Fruit fly (Drosophila melanogaster): Measurements from ENCODE around the gene CG5815.

CG5815 gene

DNA sequence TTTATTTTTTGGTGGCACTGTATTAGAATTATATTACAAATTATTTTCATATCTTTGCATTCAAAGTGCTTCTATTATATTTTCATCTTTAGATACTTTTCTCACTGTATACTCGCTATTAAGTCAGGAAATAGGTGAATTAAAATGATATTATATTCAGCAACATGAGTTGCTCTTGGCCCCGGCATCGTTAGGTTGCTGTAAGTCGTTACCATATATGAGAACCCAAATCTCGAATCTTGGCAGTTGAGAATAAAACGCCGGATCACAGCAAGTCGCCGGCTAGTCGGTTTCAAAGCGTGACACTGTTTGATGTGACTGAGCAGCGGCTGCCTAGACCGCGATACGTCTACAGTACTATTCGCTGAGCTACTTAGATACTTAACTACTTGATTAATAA lies 18.1 kb upstream of the CG5815 start, which contains the start of gene CG14259:
Gene CG14259, plus strand, starts transcription at position 301 of the 400 bp plus-strand sequence.
- TF ChIP-seq CTCF (optimal IDR thresholded peaks at IDR 0.05) (no peak), CG8478 (optimal IDR thresholded peaks at IDR 0.05) (no peak)

dm6 chr3R:27098638-27099037 lies 13.7 kb upstream of the CG5815 start:
- TF ChIP-seq CTCF (optimal IDR thresholded peaks at IDR 0.05) = peak; percentile 79 to 86
- TF ChIP-seq CG8478 (optimal IDR thresholded peaks at IDR 0.05) = no peak

DNA sequence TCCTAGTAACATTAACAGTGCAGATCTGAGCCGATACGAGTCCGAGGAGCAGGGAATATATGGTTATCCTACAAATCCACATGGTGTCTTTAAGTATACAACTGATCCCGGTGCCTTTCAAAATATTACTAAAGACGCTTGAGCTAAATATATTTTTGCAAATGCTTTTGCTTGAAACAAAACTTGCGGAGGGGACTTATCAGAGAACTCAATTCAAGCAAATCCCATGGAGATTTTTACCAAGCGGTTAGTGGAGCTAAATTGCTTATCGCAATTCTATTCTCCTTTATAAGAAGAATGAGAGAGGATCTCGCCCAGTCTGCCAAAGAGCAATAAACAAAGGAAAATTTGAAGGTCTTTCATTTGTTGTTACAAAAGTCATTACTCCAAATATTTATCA lies 12.8 kb upstream of the CG5815 start, which contains the start of gene eater:
Gene eater, minus strand, starts transcription at position 101 of the 400 bp plus-strand sequence.
- TF ChIP-seq CTCF (optimal IDR thresholded peaks at IDR 0.05) = no peak

DNA sequence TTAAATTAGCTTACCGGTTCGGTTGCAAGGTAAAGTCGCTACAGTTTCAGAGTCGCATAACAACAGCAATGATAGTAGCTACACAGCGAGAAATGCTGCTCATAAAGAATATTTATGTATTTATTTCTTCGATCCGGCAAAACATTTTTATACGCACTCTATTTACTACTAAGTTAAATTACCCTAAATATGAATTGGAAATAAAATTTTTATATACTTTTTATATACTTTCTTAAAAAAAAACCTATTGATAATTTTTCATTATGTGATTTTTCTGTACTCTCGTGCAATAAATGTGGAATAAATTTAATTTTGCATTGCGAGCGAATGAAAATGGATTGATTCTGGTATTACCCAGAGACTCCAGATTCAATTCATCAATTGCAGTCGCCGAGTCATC lies 11.4 kb upstream of the CG5815 start, which contains the start of gene Jhbp11:
Gene Jhbp11, plus strand, starts transcription at position 301 of the 400 bp plus-strand sequence.
- TF ChIP-seq CTCF (optimal IDR thresholded peaks at IDR 0.05) = no peak
- TF ChIP-seq CG8478 (optimal IDR thresholded peaks at IDR 0.05) = no peak

dm6 chr3R:27105439-27105838 lies 6.9 kb upstream of the CG5815 start:
- no peak for TF ChIP-seq CG8478 (optimal IDR thresholded peaks at IDR 0.05)
- no peak for TF ChIP-seq CTCF (optimal IDR thresholded peaks at IDR 0.05)

DNA sequence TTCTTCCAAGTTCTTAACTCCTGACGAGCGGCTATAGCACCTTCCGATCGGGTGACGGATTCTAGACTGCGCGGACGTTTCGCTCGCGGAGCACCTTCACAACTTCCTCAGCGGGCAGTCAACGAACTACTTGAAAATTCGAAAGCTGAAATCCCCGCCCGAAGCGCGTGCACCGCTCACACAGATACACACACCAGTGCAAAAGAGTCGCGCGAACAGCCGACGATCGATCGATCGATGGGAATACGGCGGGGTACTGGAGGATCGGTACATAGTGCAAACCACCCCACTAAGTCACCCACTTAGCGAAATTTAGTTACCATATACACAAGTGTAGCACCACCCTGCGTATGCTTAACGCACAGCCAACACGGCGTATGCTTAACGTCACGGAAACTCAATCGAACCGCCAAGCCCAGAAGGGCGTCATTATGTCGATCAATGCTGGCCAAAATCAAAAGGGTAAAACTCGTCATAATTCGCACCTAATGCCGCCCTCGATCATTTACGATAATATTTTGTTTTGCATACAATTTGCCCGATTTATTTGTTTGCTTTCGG lies 6.2 kb upstream of the CG5815 start, which contains the start of gene CAH9:
Gene CAH9, minus strand, starts transcription at position 51 of the 561 bp plus-strand sequence.
- no peak for TF ChIP-seq CTCF (optimal IDR thresholded peaks at IDR 0.05)

DNA sequence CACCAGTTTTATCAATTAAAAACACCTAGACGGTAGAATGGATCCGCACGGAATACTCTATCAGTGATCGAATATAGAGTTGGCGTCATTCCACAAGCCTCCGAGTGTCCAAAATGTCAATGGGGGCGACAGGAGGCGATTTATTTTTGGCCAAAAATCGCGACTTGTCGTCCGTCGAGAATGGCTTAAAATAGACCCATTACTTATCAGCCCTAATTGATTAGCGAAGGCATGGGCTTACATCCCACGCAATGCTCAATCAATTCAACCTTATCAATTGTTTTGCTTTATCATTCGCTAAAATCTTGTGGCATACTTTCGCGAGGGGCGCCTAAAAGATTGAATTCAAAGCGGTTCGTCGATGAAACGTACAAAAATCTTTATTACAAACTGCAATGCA lies 4.3 kb upstream of the CG5815 start:
- TF ChIP-seq CG8478 (optimal IDR thresholded peaks at IDR 0.05) (no peak), CTCF (optimal IDR thresholded peaks at IDR 0.05) (no peak)

- TF ChIP-seq CTCF (optimal IDR thresholded peaks at IDR 0.05) = no peak
- no peak for TF ChIP-seq CG8478 (optimal IDR thresholded peaks at IDR 0.05)
These were observed 2.9 kb upstream of the CG5815 start for dm6 chr3R:27109458-27109857.

dm6 chr3R:27116465-27117092 lies 4.2 kb downstream of the CG5815 start, which contains the start of the genes CG6066 and CG5880:
TSS of gene CG6066 (minus strand) at chr3R:27116707.
TSS of gene CG5880 (plus strand) at chr3R:27116745.
- TF ChIP-seq CG8478 (optimal IDR thresholded peaks at IDR 0.05) = no peak
- TF ChIP-seq CTCF (optimal IDR thresholded peaks at IDR 0.05) = peak in 1 of 2 experiments; percentile 0

DNA sequence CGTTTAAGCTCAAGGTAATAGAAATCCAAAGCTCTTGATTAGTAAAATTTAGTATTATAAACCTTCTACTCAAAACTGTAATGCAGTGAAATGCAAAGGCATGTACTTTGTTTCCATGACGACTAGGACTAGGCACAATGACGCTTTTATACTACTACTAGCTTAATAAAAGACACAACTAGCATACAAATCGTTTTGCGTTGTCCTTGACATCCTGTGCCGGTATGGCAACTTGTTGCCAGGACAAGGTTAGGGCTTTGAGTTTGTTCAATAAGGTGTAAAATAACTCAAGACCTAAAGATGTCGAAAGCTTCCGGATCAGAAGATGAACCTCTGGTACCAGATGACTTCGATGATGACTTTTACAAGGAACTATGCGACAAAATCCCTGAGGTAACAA lies 6.0 kb downstream of the CG5815 start, which contains the start of gene CG5882:
Gene CG5882, plus strand, starts transcription at position 301 of the 400 bp plus-strand sequence.
- TF ChIP-seq CTCF (optimal IDR thresholded peaks at IDR 0.05) (no peak), CG8478 (optimal IDR thresholded peaks at IDR 0.05) (no peak)

DNA sequence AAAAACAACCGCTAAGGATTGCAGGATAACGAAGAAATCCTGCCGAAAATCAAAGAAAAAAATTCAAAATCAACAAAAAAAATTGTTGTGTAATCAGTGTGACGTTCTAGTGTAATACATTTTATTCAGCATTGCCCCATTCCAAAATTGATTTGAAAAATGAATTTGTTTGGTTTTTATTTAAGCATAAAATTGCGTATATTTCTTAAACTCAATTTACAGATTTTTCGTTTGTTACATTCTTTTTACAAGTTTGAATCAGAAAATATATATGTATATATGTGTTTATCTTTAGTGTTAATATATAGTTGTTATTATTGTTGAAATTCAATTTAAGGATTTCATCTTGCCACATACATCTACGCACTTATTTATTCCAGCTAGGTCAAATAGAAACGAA lies 12.2 kb downstream of the CG5815 start, which contains the start of gene CG6059:
Gene CG6059, minus strand, starts transcription at position 101 of the 400 bp plus-strand sequence.
- TF ChIP-seq CG8478 (optimal IDR thresholded peaks at IDR 0.05) (no peak), CTCF (optimal IDR thresholded peaks at IDR 0.05) (no peak)

DNA sequence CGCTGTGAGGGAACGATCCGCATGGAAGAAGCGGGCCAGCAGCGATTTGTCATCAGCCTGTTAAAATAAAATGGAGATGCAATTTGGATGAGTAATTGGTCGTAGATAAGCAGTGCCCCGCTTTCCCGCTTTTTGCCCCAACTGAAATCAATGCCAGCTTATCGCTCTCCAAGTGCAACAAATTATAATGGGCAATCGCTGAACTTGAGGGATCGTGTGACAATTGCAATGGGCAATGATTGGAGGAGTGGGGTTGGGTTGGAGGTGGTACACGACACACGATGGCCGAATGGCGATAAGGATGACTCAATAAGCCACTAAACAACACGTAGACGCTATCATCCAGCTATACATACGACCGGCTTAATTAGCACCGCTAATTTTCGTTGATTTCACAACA lies 16.4 kb downstream of the CG5815 start:
- TF ChIP-seq CG8478 (optimal IDR thresholded peaks at IDR 0.05) (no peak), CTCF (optimal IDR thresholded peaks at IDR 0.05) (no peak)

DNA sequence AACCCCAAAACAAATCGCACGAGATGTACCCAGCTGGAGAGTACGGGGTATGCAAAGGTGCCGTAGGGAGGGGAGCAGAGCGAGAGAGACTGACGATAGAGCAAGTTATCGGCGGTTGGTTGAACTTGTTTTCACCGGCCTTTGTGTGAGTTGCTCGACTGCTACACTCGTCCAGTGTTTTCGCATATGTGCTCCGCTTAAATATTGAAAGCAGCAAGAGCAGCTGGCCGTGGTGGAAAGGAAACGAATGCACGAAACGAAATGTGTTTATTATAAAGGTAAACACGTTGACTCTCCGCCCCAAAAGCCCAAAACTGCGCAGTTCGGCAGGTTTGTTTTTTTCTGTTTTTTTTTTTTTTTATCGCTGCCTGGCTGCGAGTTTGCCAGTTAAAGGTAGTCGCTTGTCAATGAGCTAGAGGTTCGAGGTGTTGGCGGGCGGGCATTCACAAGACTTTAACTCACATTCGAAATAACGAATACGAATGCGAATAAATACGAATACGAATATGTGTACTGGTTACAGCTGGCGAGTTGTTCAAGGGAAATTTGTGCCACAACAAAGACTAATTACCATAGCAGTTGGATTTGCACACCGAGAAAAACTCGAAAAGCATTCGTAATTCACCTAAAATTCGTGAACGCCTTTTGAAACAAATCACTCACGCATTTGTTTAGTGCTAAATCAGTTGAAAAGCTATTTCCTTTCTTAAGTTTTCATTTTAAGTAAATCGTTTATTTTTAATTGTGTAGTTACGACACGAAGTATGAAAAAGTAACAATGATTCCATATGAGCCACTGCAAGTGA lies 17.4 kb downstream of the CG5815 start:
- no peak for TF ChIP-seq CG8478 (optimal IDR thresholded peaks at IDR 0.05)
- no peak for TF ChIP-seq CTCF (optimal IDR thresholded peaks at IDR 0.05)

dm6 chr3R:27130551-27131161 lies 18.3 kb downstream of the CG5815 start:
- TF ChIP-seq CG8478 (optimal IDR thresholded peaks at IDR 0.05) = no peak
- no peak for TF ChIP-seq CTCF (optimal IDR thresholded peaks at IDR 0.05)

dm6 chr3R:27131408-27131807 lies 19.0 kb downstream of the CG5815 start:
- no peak for TF ChIP-seq CTCF (optimal IDR thresholded peaks at IDR 0.05)
- TF ChIP-seq CG8478 (optimal IDR thresholded peaks at IDR 0.05) = no peak

Data from S2 (cell line).